Fruit fly (Drosophila melanogaster) whole organism: ENCODE data around the gene Bulli.

Source experiments
- CG8478 ChIP-seq: fragments of >200 bp; optimal IDR thresholded peaks from 2 replicates; lab custom pipeline; 2018; ENCODE audit warnings: inconsistent platforms
- Dll ChIP-seq: fragments of >200 bp; optimal IDR thresholded peaks from 2 replicates; lab custom pipeline; 2017
- psq ChIP-seq: fragments of >200 bp; optimal IDR thresholded peaks from 2 replicates; lab custom pipeline; 2017

DNA sequence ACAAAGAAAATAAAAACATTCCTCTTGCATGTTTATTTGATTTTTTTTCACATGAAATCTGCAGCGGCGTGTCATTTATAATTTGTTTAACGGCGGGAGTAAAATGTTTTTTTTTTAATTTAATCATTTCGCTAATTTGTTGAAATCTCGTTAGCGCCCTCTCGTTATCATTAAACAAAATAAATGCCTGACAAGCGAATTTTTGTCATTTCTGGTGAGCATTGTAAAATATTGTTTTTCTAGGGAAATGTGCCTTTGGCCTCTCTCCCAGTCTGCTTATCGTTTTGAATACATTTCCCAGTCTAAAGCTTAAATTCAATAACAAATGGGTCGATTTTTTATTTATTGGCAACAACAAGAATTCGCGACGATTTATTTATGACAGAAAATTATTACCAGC, 23.8 kb downstream of the Bulli start:
- TF ChIP-seq CG8478 (lab: Kevin White, UChicago), result no peak
- no peak for TF ChIP-seq psq
- TF ChIP-seq Dll (lab: Kevin White, UChicago), result no peak
